Worm (Caenorhabditis elegans): ENCODE results near the gene K02A6.1.

K02A6.1 gene

ce11 chrX:8233554-8233953, 14.0 kb downstream of the K02A6.1 start (continued):
- TF ChIP-seq mef-2 (tag; optimal IDR thresholded peaks at IDR 0.05) (no peak), ces-1 (GFP tag; optimal IDR thresholded peaks at IDR 0.05) (no peak), elt-3 (tag; optimal IDR thresholded peaks at IDR 0.05) (peak in 1 of 6 experiments; percentile 21), pag-3 (tag; optimal IDR thresholded peaks at IDR 0.05; ENCODE audit: borderline replicate concordance, insufficient read depth) (no peak), nhr-28 (tag; optimal IDR thresholded peaks at IDR 0.05) (no peak), fkh-10 (GFP tag; optimal IDR thresholded peaks at IDR 0.05) (no peak), fkh-8 (tag; optimal IDR thresholded peaks at IDR 0.05) (no peak), nhr-84 (tag; optimal IDR thresholded peaks at IDR 0.05) (no peak), Y116A8C.19 (tag; optimal IDR thresholded peaks at IDR 0.05; ENCODE audit: borderline replicate concordance) (no peak), sox-4 (tag; optimal IDR thresholded peaks at IDR 0.05) (no peak), nhr-47 (tag; optimal IDR thresholded peaks at IDR 0.05) (peak; percentile 24), dsc-1 (tag; optimal IDR thresholded peaks at IDR 0.05) (no peak), ets-5 (GFP tag; IDR thresholded peaks at IDR 0.05) (no peak)

- TF ChIP-seq efl-1 (optimal IDR thresholded peaks at IDR 0.05) (peak; percentile 13 to 38), efl-1 (GFP tag; optimal IDR thresholded peaks at IDR 0.05 in 1 of 2) (peak in 1 of 2 experiments; percentile 51), nhr-47 (tag; optimal IDR thresholded peaks at IDR 0.05) (peak; percentile 72), fkh-8 (tag; optimal IDR thresholded peaks at IDR 0.05) (no peak), nhr-20 (tag; optimal IDR thresholded peaks at IDR 0.05) (peak; percentile 92), lin-14 (GFP tag; optimal IDR thresholded peaks at IDR 0.05) (peak; percentile 95), lin-15B (tag; optimal IDR thresholded peaks at IDR 0.05) (no peak), snpc-4 (tag; optimal IDR thresholded peaks at IDR 0.05) (peak; percentile 10), pag-3 (tag; optimal IDR thresholded peaks at IDR 0.05; ENCODE audit: borderline replicate concordance, insufficient read depth) (peak; percentile 47), unc-30 (tag; optimal IDR thresholded peaks at IDR 0.05) (no peak), skn-1 (tag; optimal IDR thresholded peaks at IDR 0.05) (peak; percentile 89), zip-4 (GFP tag; optimal IDR thresholded peaks at IDR 0.05) (peak; percentile 57), ztf-4 (tag; optimal IDR thresholded peaks at IDR 0.05) (peak; percentile 7), nhr-85 (tag) (peak; percentile 98), elt-3 (tag; optimal IDR thresholded peaks at IDR 0.05) (peak in 4 of 6 experiments; percentile 71 to 84 (median 77)), mdl-1 (tag; optimal IDR thresholded peaks at IDR 0.05) (peak in 1 of 2 experiments; percentile 95), nhr-11 (tag; optimal IDR thresholded peaks at IDR 0.05) (no peak), tbx-2 (tag; optimal IDR thresholded peaks at IDR 0.05) (peak; percentile 53), lin-13 (GFP tag; optimal IDR thresholded peaks at IDR 0.05) (peak; percentile 65), lir-3 (tag; optimal IDR thresholded peaks at IDR 0.05; ENCODE audit: poor library complexity) (peak; percentile 61), dpl-1 (GFP tag; optimal IDR thresholded peaks at IDR 0.05) (peak; percentile 19 to 34 (median 27)), ceh-82 (tag; optimal IDR thresholded peaks at IDR 0.05) (peak in 2 of 3 experiments; percentile 34 to 59), mep-1 (tag; optimal IDR thresholded peaks at IDR 0.05) (peak; percentile 60), nhr-19 (GFP tag; conservative IDR thresholded peaks at IDR 0.05) (peak; percentile 74), vab-15 (tag; optimal IDR thresholded peaks at IDR 0.05) (peak; percentile 89), swsn-7 (tag; optimal IDR thresholded peaks at IDR 0.05) (peak; percentile 43), fos-1 (tag; optimal IDR thresholded peaks at IDR 0.05) (peak; percentile 45), unc-62 (GFP tag; optimal IDR thresholded peaks at IDR 0.05) (no peak), irx-1 (tag; optimal IDR thresholded peaks at IDR 0.05) (peak; percentile 17), nhr-71 (tag; optimal IDR thresholded peaks at IDR 0.05) (peak; percentile 94), fkh-4 (tag; optimal IDR thresholded peaks at IDR 0.05; ENCODE audit: borderline replicate concordance) (no peak), dsc-1 (tag; optimal IDR thresholded peaks at IDR 0.05) (peak; percentile 57), grh-1 (GFP tag; IDR thresholded peaks at IDR 0.05) (peak; percentile 89), nhr-12 (tag; optimal IDR thresholded peaks at IDR 0.05) (no peak), lsy-2 (tag; optimal IDR thresholded peaks at IDR 0.05) (peak; percentile 41 to 61), xbp-1 (tag; optimal IDR thresholded peaks at IDR 0.05) (peak; percentile 40), nhr-90 (tag; optimal IDR thresholded peaks at IDR 0.05; ENCODE audit: poor library complexity) (peak; percentile 80), ceh-88 (GFP tag; IDR thresholded peaks at IDR 0.05) (peak; percentile 61), blmp-1 (tag; optimal IDR thresholded peaks at IDR 0.05) (peak; percentile 57), aly-2 (tag; optimal IDR thresholded peaks at IDR 0.05) (no peak), rnt-1 (tag; optimal IDR thresholded peaks at IDR 0.05) (peak; percentile 78), nhr-77 (tag; optimal IDR thresholded peaks at IDR 0.05) (no peak), lin-35 (GFP tag; optimal IDR thresholded peaks at IDR 0.05) (peak; percentile 47 to 78)
Observed at ce11 chrX:8235994-8236393, 16.5 kb downstream of the K02A6.1 start, which contains the start of gene M60.4. Gene M60.4 (minus strand): TSS chrX:8236314.

Measured in whole organism, L1 larva.